Fruit fly (Drosophila melanogaster) whole organism, embryonic: ENCODE data around the gene CG43689.

ENCODE experiments used
- ATbp ChIP-seq: fragments of 200-800 bp; sonication (Bioruptor generic); optimal IDR thresholded peaks from 2 replicates; lab custom pipeline; 2017; ENCODE audit warnings: missing biosample characterization, mild to moderate bottlenecking, missing genetic modification characterization, missing genetic modification reagents
- Atf6 ChIP-seq: fragments of 200-800 bp; sonication (Bioruptor generic); IDR thresholded peaks from 2 replicates; pipeline ENCODE4 v1.3.6; 2022; ENCODE audit warnings: missing biosample characterization, missing genetic modification characterization
- BEAF-32 ChIP-seq: fragments of 200-800 bp; sonication (Bioruptor generic); optimal IDR thresholded peaks from 3 replicates; lab custom pipeline; 2017; ENCODE audit warnings: missing biosample characterization, missing genetic modification characterization, mild to moderate bottlenecking, moderate library complexity, missing genetic modification reagents
- Bgb ChIP-seq: fragments of 200-800 bp; sonication (Bioruptor generic); IDR thresholded peaks from 2 replicates; pipeline ENCODE4 v1.3.6; 2022; ENCODE audit warnings: missing biosample characterization, missing genetic modification characterization; ENCODE audit not compliant: partially characterized antibody
- CG11093 ChIP-seq: fragments of 200-800 bp; sonication (Bioruptor generic); IDR thresholded peaks from 3 replicates; pipeline ENCODE4 v1.3.6; 2022; ENCODE audit warnings: missing biosample characterization, missing genetic modification characterization
- CG15514 ChIP-seq: fragments of 200-800 bp; sonication (Bioruptor generic); optimal IDR thresholded peaks from 3 replicates; lab custom pipeline; 2017; ENCODE audit warnings: missing biosample characterization, missing genetic modification characterization, mild to moderate bottlenecking, moderate library complexity, missing genetic modification reagents
- CG1603 ChIP-seq: fragments of 200-800 bp; sonication (Bioruptor generic); optimal IDR thresholded peaks from 2 replicates; lab custom pipeline; 2019; ENCODE audit warnings: missing biosample characterization, mild to moderate bottlenecking, missing genetic modification characterization, moderate library complexity
- CG2202 ChIP-seq: fragments of 200-800 bp; sonication (Bioruptor generic); optimal IDR thresholded peaks from 2 replicates; lab custom pipeline; 2018; ENCODE audit warnings: missing biosample characterization, mild to moderate bottlenecking, missing genetic modification characterization
- CG31365 ChIP-seq: fragments of 200-800 bp; sonication (Bioruptor generic); optimal IDR thresholded peaks from 2 replicates; lab custom pipeline; 2018; ENCODE audit warnings: missing biosample characterization, mild to moderate bottlenecking, missing genetic modification characterization
- CG42726 ChIP-seq: fragments of 200-800 bp; sonication (Bioruptor generic); IDR thresholded peaks from 2 replicates; pipeline ENCODE4 v1.3.6; 2022; ENCODE audit warnings: missing biosample characterization, missing genetic modification characterization; ENCODE audit not compliant: partially characterized antibody
- CG4328 ChIP-seq: fragments of 200-800 bp; sonication (Bioruptor generic); optimal IDR thresholded peaks from 3 replicates; lab custom pipeline; 2017; ENCODE audit warnings: missing biosample characterization, missing genetic modification reagents, missing genetic modification characterization
- CG4707 ChIP-seq: fragments of 200-800 bp; sonication (Bioruptor generic); optimal IDR thresholded peaks from 2 replicates; lab custom pipeline; 2018; ENCODE audit warnings: missing biosample characterization, mild to moderate bottlenecking, missing genetic modification characterization, moderate library complexity
- CG6654 ChIP-seq: fragments of 200-800 bp; sonication (Bioruptor generic); optimal IDR thresholded peaks from 2 replicates; lab custom pipeline; 2017; ENCODE audit warnings: missing biosample characterization, mild to moderate bottlenecking, missing genetic modification characterization
- CG7928 ChIP-seq: fragments of 200-800 bp; sonication (Bioruptor generic); optimal IDR thresholded peaks from 2 replicates; lab custom pipeline; 2017; ENCODE audit warnings: missing biosample characterization, mild to moderate bottlenecking, missing genetic modification characterization
- CG7963 ChIP-seq: fragments of 200-800 bp; sonication (Bioruptor generic); IDR thresholded peaks from 3 replicates; pipeline ENCODE4 v1.3.6; 2022; ENCODE audit warnings: missing biosample characterization, missing genetic modification characterization; ENCODE audit not compliant: partially characterized antibody
- CG8290 ChIP-seq, 3 experiments: fragments of 200-800 bp; sonication (Bioruptor generic); optimal IDR thresholded peaks; 2 replicates each; lab custom pipeline; 2016 to 2019; ENCODE audit warnings: missing biosample characterization in 3 of 3, missing genetic modification characterization in 3 of 3, mild to moderate bottlenecking in 2 of 3, moderate library complexity in 1 of 3
- CG8359 ChIP-seq: fragments of 200-800 bp; sonication (Bioruptor generic); optimal IDR thresholded peaks from 2 replicates; lab custom pipeline; 2017; ENCODE audit warnings: missing biosample characterization, mild to moderate bottlenecking, missing genetic modification characterization, borderline replicate concordance
- CG8944 ChIP-seq: fragments of 200-800 bp; sonication (Bioruptor generic); optimal IDR thresholded peaks from 3 replicates; lab custom pipeline; 2016; ENCODE audit warnings: missing biosample characterization, missing genetic modification characterization
- CG9437 ChIP-seq: fragments of 200-800 bp; sonication (Bioruptor generic); optimal IDR thresholded peaks from 2 replicates; lab custom pipeline; 2018; ENCODE audit warnings: missing biosample characterization, mild to moderate bottlenecking, missing genetic modification characterization
- CG9817 ChIP-seq: fragments of 200-800 bp; sonication (Bioruptor generic); optimal IDR thresholded peaks from 2 replicates; lab custom pipeline; 2018; ENCODE audit warnings: missing biosample characterization, mild to moderate bottlenecking, missing genetic modification characterization, moderate library complexity
- CoRest ChIP-seq: fragments of 200-800 bp; sonication (Bioruptor generic); optimal IDR thresholded peaks from 3 replicates; lab custom pipeline; 2018; ENCODE audit warnings: missing biosample characterization, mild to moderate bottlenecking, missing genetic modification characterization, moderate library complexity
- D ChIP-seq, 2 experiments: fragments of 200-800 bp in 1 of 2; fragments of >200 bp in 1 of 2; sonication (Bioruptor generic) in 1 of 2; optimal IDR thresholded peaks; 2 replicates in 1 of 2; 3 replicates in 1 of 2; lab custom pipeline; 2017; ENCODE audit warnings: mild to moderate bottlenecking in 1 of 2, missing biosample characterization in 1 of 2, missing genetic modification characterization in 1 of 2, missing genetic modification reagents in 1 of 2
- Dfd ChIP-seq, 2 experiments: fragments of >200 bp; optimal IDR thresholded peaks; 2 replicates each; lab custom pipeline; 2017; ENCODE audit warnings: missing biosample characterization in 2 of 2, missing genetic modification characterization in 2 of 2
- Doc3 ChIP-seq: fragments of 200-800 bp; sonication (Bioruptor generic); IDR thresholded peaks from 3 replicates; pipeline ENCODE4 v1.3.6; 2022; ENCODE audit warnings: missing biosample characterization, missing genetic modification characterization; ENCODE audit not compliant: partially characterized antibody
- Dp ChIP-seq: fragments of 200-800 bp; sonication (Bioruptor generic); optimal IDR thresholded peaks from 2 replicates; lab custom pipeline; 2018; ENCODE audit warnings: missing biosample characterization, mild to moderate bottlenecking, missing genetic modification characterization, moderate library complexity
- Ets65A ChIP-seq: fragments of 200-800 bp; sonication (Bioruptor generic); peaks from one replicate; lab custom pipeline; 2016; ENCODE audit warnings: missing biosample characterization, missing genetic modification characterization
- Ets97D ChIP-seq: fragments of 200-800 bp; sonication (Bioruptor generic); optimal IDR thresholded peaks from 3 replicates; lab custom pipeline; 2016; ENCODE audit warnings: missing biosample characterization, missing genetic modification characterization
- H15 ChIP-seq: fragments of 200-800 bp; sonication (Bioruptor generic); IDR thresholded peaks from 3 replicates; pipeline ENCODE4 v1.3.6; 2022; ENCODE audit warnings: missing biosample characterization, missing genetic modification characterization
- H2.0 ChIP-seq: fragments of 200-800 bp; sonication (Bioruptor generic); IDR thresholded peaks from 2 replicates; pipeline ENCODE4 v1.3.6; 2022; ENCODE audit warnings: missing biosample characterization, missing genetic modification characterization
- HmgZ ChIP-seq: fragments of 200-800 bp; sonication (Bioruptor generic); optimal IDR thresholded peaks from 2 replicates; lab custom pipeline; 2018; ENCODE audit warnings: missing biosample characterization, mild to moderate bottlenecking, missing genetic modification characterization
- Hr3 ChIP-seq: fragments of 200-800 bp; sonication (Bioruptor generic); optimal IDR thresholded peaks from 3 replicates; lab custom pipeline; 2016; ENCODE audit warnings: missing biosample characterization, missing genetic modification characterization
- Opbp ChIP-seq: fragments of 200-800 bp; sonication (Bioruptor generic); IDR thresholded peaks from 3 replicates; pipeline ENCODE4 v1.3.6; 2022; ENCODE audit warnings: missing biosample characterization, missing genetic modification characterization; ENCODE audit not compliant: partially characterized antibody
- Sin3A ChIP-seq: fragments of >200 bp; optimal IDR thresholded peaks from 2 replicates; lab custom pipeline; 2018
- Sry-δ ChIP-seq: fragments of 200-800 bp; sonication (Bioruptor generic); optimal IDR thresholded peaks from 2 replicates; lab custom pipeline; 2016; ENCODE audit warnings: missing biosample characterization, missing genetic modification characterization
- YL-1 ChIP-seq: fragments of 200-800 bp; sonication (Bioruptor generic); optimal IDR thresholded peaks from 3 replicates; lab custom pipeline; 2017; ENCODE audit warnings: missing biosample characterization, mild to moderate bottlenecking, missing genetic modification characterization
- amos ChIP-seq: fragments of 200-800 bp; sonication (Bioruptor generic); IDR thresholded peaks from 2 replicates; pipeline ENCODE4 v1.3.6; 2022; ENCODE audit warnings: missing biosample characterization, missing genetic modification characterization; ENCODE audit not compliant: partially characterized antibody
- cato ChIP-seq: fragments of 200-800 bp; sonication (Bioruptor generic); optimal IDR thresholded peaks from 2 replicates; lab custom pipeline; 2016; ENCODE audit warnings: missing biosample characterization, missing genetic modification characterization, borderline replicate concordance
- dm ChIP-seq: fragments of 200-800 bp; sonication (Bioruptor generic); optimal IDR thresholded peaks from 3 replicates; lab custom pipeline; 2016; ENCODE audit warnings: missing biosample characterization, missing genetic modification characterization
- gfzf ChIP-seq: fragments of 200-800 bp; sonication (Bioruptor generic); optimal IDR thresholded peaks from 2 replicates; lab custom pipeline; 2016; ENCODE audit warnings: missing biosample characterization, mild to moderate bottlenecking, missing genetic modification characterization, moderate library complexity
- ind ChIP-seq: fragments of 200-800 bp; sonication (Bioruptor generic); optimal IDR thresholded peaks from 3 replicates; lab custom pipeline; 2016; ENCODE audit warnings: missing biosample characterization, missing genetic modification characterization
- inv ChIP-seq: fragments of 200-800 bp; sonication (Bioruptor generic); IDR thresholded peaks from 2 replicates; pipeline ENCODE4 v1.3.6; 2022; ENCODE audit warnings: missing biosample characterization, missing genetic modification characterization; ENCODE audit not compliant: partially characterized antibody
- nmo ChIP-seq: fragments of 200-800 bp; sonication (Bioruptor generic); optimal IDR thresholded peaks from 2 replicates; lab custom pipeline; 2018; ENCODE audit warnings: missing biosample characterization, mild to moderate bottlenecking, missing genetic modification characterization, moderate library complexity
- sima ChIP-seq: fragments of 200-800 bp; sonication (Bioruptor generic); optimal IDR thresholded peaks from 2 replicates; lab custom pipeline; 2016; ENCODE audit warnings: missing biosample characterization, missing genetic modification characterization
- sna ChIP-seq: fragments of 200-800 bp; sonication (Bioruptor generic); IDR thresholded peaks from 2 replicates; pipeline ENCODE4 v1.3.6; 2022; ENCODE audit warnings: missing biosample characterization, missing genetic modification characterization; ENCODE audit not compliant: partially characterized antibody
- stwl ChIP-seq: fragments of 200-800 bp; sonication (Bioruptor generic); optimal IDR thresholded peaks from 3 replicates; lab custom pipeline; 2018; ENCODE audit warnings: missing biosample characterization, mild to moderate bottlenecking, missing genetic modification characterization, moderate library complexity
- tap ChIP-seq: fragments of 200-800 bp; optimal IDR thresholded peaks from 3 replicates; lab custom pipeline; 2019; ENCODE audit warnings: missing biosample characterization, mild to moderate bottlenecking, missing genetic modification characterization, moderate library complexity

Gene CG43689

DNA sequence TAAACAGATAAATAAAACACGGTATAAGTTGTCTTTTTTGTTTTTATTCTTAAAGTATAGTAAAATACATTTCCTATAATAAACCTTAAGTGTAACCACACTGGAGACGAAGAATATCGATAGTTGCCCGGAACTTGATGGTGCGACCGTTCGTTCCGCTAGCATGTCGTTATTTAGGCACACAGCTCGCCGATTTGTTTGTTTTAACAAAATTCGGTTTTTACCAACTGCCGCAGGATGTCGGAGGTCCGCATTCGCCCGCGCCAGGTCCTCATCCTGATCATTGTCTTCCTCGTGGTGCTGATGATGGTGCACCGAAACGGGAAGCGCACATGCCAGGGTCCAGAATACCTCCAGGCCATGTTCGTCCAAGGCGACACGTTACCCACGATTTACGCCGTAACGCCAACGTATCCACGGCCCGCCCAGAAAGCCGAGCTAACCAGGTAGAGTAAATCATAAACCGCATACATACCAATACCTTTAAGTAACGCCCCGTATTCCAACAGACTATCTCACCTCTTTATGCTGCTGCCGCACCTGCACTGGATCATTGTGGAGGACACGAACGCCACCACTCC lies 55.6 kb downstream of the CG43689 start, which contains the start of gene GlcAT-I (continued):
- TF ChIP-seq ATbp (no peak), CG7963 (GFP tag; lab: Robert Waterston, UW) (peak; percentile 20; the same call in 1 of the 3 replicates), Bgb (peak; percentile 55), sna (GFP tag; lab: Robert Waterston, UW) (0 out of 2 replicates have a peak, but pooled peaks have one; percentile 44), CG1603 (peak; percentile 43), sima (GFP tag; lab: Kevin White, UChicago) (no peak), CG9437 (GFP tag; lab: Kevin White, UChicago) (peak; percentile 81), Hr3 (GFP tag; lab: Kevin White, UChicago) (no peak), amos (GFP tag; lab: Robert Waterston, UW) (peak; percentile 62), CG2202 (tag; lab: Kevin White, UChicago) (no peak), Dp (GFP tag; lab: Kevin White, UChicago) (peak; percentile 28), CG9817 (tag; lab: Kevin White, UChicago) (no peak), inv (GFP tag; lab: Robert Waterston, UW) (peak; percentile 33; the same call in 1 of the 2 replicates), CG11093 (no peak), Sin3A (lab: Kevin White, UChicago) (peak; percentile 13), Ets97D (GFP tag; lab: Kevin White, UChicago) (peak; percentile 47), Opbp (GFP tag; lab: Robert Waterston, UW) (peak; percentile 61; the same call in 1 of the 3 replicates), H2.0 (GFP tag; lab: Robert Waterston, UW) (no peak), nmo (GFP tag; lab: Kevin White, UChicago) (peak; percentile 4), CoRest (tag; lab: Kevin White, UChicago) (no peak), BEAF-32 (peak; percentile 73), CG15514 (GFP tag; lab: Kevin White, UChicago) (peak; percentile 70), CG8944 (GFP tag; lab: Kevin White, UChicago) (no peak), CG8359 (GFP tag; lab: Kevin White, UChicago) (no peak), CG4328 (GFP tag; lab: Kevin White, UChicago) (no peak), Doc3 (GFP tag; lab: Robert Waterston, UW) (0 out of 3 replicates have a peak, but pooled peaks have one; percentile 29), Sry-δ (GFP tag; lab: Kevin White, UChicago) (peak; percentile 57), HmgZ (tag; lab: Kevin White, UChicago) (peak; percentile 22), dm (GFP tag; lab: Kevin White, UChicago) (peak; percentile 29), cato (no peak), H15 (no peak), tap (tag; lab: Kevin White, UChicago) (no peak), YL-1 (GFP tag; lab: Kevin White, UChicago) (peak; percentile 40), ind (GFP tag; lab: Kevin White, UChicago) (no peak), gfzf (GFP tag; lab: Kevin White, UChicago) (peak; percentile 76), Ets65A (peak; percentile 60)
- TF ChIP-seq, all 482 proteins: peak for 44

DNA sequence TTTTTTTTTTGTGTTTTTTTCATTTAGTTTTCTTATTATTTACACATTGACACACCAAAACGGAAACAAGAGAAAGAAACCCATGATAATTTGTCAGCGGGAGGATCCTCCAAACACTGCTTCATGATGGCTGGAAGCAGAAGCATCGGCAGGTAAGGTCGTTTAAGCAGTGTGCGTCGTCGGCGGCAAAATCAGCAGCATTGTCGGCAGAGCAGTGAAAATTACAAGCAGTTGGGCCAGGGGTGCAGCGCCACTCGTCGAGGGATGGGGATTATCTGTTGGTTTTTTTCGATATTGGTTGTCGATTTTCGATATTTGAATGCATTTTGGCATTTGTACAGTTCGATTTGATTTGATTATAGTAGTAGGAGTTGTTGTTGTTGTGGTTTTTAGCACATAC lies 63.5 kb downstream of the CG43689 start:
- TF ChIP-seq CG42726 (GFP tag; lab: Robert Waterston, UW) = 0 out of 2 replicates have a peak, but pooled peaks have one; percentile 39
- TF ChIP-seq stwl = peak; percentile 96
- TF ChIP-seq CG6654 (GFP tag; lab: Kevin White, UChicago) = no peak
- peak; percentile 91 for TF ChIP-seq CG31365 (tag; lab: Kevin White, UChicago)
- 0 out of 2 replicates have a peak, but pooled peaks have one; percentile 6 for TF ChIP-seq amos (GFP tag; lab: Robert Waterston, UW)
- TF ChIP-seq D (optimal IDR thresholded peaks at IDR 0.05; lab: Kevin White, UChicago) = no peak
- TF ChIP-seq D (GFP tag; optimal IDR thresholded peaks at IDR 0.05; lab: Kevin White, UChicago) = no peak
- TF ChIP-seq CG8290 (GFP tag; optimal IDR thresholded peaks at IDR 0.05; lab: Kevin White, UChicago) = peak; percentile 99
- peak; percentile 53 to 94 for TF ChIP-seq CG8290 (tag; optimal IDR thresholded peaks at IDR 0.05; lab: Kevin White, UChicago)
- TF ChIP-seq Dfd (GFP tag; optimal IDR thresholded peaks at IDR 0.05; lab: Kevin White, UChicago) = peak in 1 of 2 experiments; percentile 82
- no peak for TF ChIP-seq Atf6 (GFP tag; lab: Robert Waterston, UW)
- peak; percentile 29 for TF ChIP-seq CG7928
- no peak for TF ChIP-seq CG4707 (GFP tag; lab: Kevin White, UChicago)
- no peak for TF ChIP-seq H15
